Fruit fly (Drosophila melanogaster): ENCODE measurements around the gene comm3.

Gene comm3

DNA sequence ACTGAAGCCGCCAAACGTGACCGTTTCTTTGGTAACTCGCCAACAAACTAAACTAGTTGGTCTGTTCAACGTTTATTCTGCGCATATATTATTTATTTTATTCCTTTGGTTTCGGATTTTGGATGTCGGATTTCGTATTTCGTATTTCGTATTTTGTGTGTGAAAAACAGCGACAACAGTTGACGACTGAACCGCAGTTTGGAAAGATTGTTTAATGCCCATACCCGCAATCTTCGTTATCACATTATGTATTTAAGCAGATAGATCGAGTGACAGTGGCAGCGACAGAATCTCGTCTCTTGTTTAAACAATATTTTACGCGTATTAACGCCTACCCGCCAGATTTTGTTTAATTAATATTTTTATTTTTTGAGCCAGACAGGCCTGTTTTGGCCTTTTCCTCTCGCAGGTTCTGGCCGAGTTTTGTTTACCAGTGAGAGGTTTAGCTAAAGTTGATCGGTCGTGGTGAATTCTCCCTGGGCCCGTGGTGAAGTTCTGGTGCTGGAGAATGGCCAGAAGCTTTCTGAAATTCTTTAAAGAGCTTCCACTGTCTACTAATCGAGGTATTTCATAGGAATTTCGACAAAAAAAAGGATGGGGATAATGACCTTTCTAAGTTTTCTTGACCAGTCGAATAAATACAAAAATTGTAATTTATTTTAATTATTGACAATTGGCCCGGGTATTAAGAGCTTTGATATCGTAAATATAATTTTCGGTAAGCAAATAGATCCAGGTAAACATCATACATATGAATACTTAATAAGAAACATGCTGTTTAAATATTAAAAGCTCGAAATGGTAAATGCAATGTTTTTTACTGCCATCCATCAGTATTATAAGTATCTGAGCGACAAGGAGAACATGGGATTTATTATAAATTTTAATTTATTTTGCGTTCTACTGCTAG, at the start of gene comm3, which contains the start of gene CG43083:
comm3 (minus strand) TSS at position 51 of the 910 bp plus-strand sequence.
CG43083 (plus strand) TSS at position 860 of the 910 bp plus-strand sequence.
- TF ChIP-seq CTCF (optimal IDR thresholded peaks at IDR 0.05) (no peak), CG8478 (optimal IDR thresholded peaks at IDR 0.05) (no peak)

DNA sequence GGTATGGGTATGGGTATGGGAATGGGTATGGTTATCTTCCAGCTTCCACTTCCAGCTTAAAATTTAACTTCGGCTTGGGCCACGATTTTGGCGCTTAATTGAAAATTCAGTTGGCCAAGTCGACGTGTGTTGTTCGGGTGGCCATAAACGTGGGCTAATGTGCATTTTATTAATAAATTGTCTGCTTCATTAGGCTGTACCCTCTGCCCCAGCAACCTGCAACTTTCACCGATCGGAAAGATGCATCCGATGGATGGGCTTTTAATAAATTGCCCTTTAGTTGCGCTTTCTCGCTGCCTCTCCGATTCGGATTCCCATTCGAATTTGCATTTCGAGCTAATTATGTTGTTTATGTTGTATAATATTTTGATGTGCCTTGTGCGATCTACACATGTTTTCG, 47.6 kb upstream of the comm3 start:
- no peak for TF ChIP-seq CTCF (optimal IDR thresholded peaks at IDR 0.05)
- TF ChIP-seq CG8478 (optimal IDR thresholded peaks at IDR 0.05): no peak

DNA sequence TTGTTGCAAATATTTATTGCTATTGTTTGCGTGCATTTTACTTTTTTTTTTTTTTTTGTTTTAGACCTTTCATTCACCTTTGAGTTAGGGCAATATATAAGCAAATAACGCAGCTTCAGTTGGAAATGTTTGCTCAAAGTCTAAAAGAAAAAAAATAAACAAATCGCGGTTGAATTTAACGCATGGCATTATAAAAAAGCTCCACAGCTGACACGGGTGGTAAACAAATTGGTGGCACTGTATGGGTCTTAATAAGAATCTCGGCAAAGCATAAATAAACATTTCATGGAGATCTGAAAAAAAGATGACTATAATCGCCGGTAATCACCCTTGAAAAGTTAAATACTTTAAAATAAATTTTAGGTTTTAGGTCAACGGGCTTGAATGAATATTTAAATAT, 46.8 kb upstream of the comm3 start:
- TF ChIP-seq CG8478 (optimal IDR thresholded peaks at IDR 0.05) (no peak), CTCF (optimal IDR thresholded peaks at IDR 0.05) (no peak)

DNA sequence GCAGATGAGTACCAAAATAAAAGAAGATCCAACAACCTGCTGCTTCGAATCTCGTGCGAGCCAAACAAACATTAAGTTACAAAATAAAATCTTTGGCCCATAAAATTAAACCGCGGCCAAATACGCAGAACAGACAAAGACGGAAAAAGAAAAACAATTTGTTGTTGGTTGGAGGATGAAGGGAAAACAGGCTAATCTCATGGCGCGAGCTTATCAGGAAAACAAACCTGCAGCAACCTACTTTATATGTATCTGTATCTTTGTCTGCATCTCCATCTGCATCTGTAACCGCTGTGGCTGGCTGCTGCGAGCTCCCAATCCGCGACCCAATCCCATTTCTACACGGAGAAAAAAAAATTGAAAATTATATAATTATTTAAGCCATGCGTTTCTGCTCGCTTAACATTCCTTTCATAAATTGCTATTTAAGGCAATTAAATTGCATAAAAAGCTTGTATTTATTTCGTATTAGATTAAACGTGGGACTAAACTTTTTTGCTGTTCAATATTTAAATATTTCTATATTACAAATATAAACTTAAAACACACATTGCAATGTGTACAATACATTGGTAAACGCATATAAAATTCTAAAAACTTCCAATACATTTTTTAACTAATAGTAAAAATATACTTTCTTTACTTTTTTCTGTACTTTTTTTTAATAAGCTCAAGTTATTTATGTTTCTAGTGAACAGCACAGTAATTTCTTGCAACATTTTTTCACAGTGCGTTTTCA, 45.4 kb upstream of the comm3 start:
- TF ChIP-seq CTCF (optimal IDR thresholded peaks at IDR 0.05) (no peak), CG8478 (optimal IDR thresholded peaks at IDR 0.05) (no peak)

DNA sequence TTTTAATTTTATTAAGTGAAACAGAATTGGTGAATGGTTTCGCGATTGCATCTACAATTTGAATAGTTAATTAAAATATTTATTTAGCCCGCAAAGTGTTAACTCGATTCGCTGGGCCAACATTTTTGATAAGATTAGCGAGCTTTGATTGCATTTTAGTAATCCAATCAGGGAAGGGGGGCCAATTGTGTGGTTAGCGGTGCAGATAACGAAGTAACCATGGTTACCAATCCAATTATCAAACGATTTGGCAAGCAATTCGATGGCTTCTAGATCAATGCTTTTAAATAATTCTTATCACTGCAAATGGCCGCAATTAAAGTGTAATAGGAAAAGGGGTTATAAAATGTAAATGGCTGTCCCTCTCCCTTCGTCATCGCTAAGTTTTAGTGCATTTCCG, 44.8 kb upstream of the comm3 start:
- no peak for TF ChIP-seq CTCF (optimal IDR thresholded peaks at IDR 0.05)

DNA sequence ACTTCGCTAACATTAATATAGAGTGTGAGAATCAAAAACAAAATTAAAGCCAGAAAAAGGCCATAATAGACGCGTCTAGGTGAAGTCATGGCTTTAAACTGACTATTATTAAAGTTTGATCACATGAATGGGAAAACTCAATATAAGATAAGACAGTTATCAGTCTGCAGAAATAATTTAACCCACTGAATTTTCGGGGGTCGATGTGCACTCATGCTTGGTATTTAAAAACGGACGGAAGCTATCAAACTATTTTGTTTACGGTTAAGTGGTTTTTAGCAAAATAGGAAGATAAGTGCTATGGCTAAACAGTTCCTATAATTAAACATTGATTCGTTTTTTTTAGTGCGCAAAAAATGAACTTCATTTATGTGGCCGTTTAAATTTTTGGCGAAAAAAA, 44.4 kb upstream of the comm3 start, which contains the start of gene CG34451:
CG34451 (minus strand) TSS at position 101 of the 400 bp plus-strand sequence.
- TF ChIP-seq CG8478 (optimal IDR thresholded peaks at IDR 0.05): no peak

DNA sequence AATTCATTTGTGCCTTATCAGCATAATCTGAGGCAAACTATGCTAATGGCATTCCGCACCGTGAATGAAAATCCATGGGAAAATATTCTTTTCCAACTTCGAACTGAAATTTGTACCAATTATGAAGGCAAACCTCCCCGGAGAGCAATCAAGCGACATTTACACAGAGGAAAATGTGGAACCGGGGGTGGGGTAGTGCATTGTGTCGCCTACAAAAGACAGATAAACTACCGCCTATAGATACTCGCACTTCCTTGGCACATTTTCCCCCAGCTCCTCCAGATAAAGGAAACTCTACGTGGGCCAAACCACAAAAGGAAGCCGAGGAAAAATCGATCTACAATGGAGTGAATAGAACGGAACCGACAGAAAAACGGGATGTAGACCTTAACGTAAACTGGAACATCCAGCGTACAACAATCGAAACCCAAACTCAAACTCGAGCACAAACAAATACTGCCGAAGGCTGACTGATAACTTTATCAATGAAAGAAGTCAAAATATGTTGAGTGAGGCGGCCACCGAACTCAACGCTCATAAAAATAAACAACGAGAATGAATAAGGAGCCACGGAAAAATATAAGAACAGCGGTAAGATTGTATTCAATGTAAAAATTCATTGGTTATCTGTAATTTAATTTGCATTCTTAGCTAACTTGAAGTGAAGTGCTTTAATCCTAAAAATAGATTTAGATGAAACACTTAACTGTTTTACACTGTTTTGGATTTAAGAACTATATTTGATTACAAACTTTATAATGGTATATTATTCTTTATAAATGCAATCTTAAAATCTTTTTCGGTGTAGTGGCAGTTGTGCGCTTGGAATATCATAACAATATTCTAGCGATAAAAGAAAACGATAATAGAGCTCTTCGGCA, 43.4 kb upstream of the comm3 start:
- TF ChIP-seq CTCF (optimal IDR thresholded peaks at IDR 0.05) (no peak), CG8478 (optimal IDR thresholded peaks at IDR 0.05) (no peak)

DNA sequence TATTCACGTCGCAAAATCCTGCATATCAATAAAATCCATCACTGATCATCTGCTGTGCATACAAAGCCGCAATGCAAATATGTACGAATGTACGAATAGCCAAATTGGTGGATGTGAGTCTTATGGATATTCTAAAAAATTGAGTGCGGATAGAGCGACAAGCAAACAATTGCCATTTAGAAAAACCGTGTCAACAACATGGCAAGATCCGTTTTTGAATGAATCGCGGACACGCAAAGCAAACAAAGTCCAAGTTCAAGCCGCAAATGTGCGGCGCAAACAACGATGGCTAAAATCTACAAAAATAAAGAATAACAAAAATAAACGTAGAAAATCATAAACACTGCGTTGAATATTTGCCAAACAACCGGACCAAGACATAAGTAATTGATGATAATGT, 42.0 kb upstream of the comm3 start:
- no peak for TF ChIP-seq CTCF (optimal IDR thresholded peaks at IDR 0.05)
- no peak for TF ChIP-seq CG8478 (optimal IDR thresholded peaks at IDR 0.05)

DNA sequence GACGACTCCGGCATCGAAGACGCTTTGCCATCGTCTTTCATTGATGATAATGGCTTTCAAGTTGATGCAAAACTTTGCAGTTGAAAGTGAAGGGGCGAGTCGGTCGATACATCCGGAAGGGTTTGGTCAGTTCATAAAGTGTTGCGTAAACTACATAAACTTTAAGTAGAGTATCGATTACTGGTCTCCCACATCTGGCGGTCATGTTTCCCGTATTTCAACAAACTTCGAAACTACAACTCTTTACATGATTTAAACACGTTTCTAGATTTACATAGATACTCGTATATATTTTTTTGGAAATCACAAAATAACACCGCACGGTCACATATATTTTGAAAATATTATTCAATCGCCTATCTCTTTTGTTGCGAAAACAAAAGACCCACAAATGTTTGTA, 40.2 kb upstream of the comm3 start, which contains the start of gene CG34452:
CG34452 (minus strand) TSS at position 101 of the 400 bp plus-strand sequence.
- TF ChIP-seq CTCF (optimal IDR thresholded peaks at IDR 0.05): no peak
- TF ChIP-seq CG8478 (optimal IDR thresholded peaks at IDR 0.05): no peak

DNA sequence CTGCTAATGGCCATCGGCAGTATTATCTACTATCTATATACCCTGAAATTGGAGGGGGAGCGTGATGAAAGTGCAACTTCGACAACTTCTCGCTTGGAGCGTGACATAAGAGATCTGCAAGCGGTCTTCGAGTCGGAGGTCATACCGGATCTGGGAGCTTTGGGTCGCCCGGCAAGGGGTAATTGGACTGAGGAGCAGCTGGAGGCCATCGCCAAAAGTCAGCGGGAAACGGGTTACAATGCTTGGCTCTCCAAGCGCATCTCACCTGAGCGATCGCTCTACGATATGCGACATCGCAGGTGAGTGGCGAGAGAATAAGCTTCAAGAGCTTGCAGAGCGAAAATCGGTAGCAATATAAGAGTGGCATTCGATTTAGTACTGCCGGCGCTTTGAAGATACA, 36.5 kb upstream of the comm3 start:
- TF ChIP-seq CG8478 (optimal IDR thresholded peaks at IDR 0.05) (no peak), CTCF (optimal IDR thresholded peaks at IDR 0.05) (no peak)

DNA sequence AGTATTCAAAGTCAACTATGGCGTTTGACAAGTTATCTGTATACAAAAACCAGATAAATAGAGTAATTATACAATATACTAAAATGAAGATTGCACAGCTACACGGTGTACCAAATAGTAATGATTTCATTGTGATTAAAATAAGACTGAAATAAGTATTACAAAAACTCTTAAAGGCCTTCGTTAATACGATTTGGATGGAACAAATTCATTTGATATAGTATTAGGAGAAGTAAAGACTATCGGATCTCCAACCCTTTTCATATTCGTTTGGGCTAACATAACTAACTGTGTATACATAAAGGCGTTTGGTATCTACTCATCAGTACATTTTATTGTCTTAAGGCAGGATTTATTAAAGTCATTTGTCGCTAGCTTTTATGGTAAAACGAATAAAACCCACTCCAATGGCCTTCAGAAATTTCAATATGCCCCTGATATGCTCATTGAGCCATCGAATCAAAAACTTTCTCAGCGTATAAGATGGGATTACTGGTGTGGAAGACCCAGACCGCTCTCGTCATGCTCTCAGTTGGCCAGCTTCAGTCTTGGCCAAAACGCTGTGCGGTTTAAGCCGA, 35.9 kb upstream of the comm3 start, which contains the start of the genes CG7579 and Pgant8:
CG7579 (minus strand) TSS at position 101 of the 578 bp plus-strand sequence.
Pgant8 (plus strand) TSS at position 528 of the 578 bp plus-strand sequence.
- TF ChIP-seq CG8478 (optimal IDR thresholded peaks at IDR 0.05) (no peak), CTCF (optimal IDR thresholded peaks at IDR 0.05) (no peak)

DNA sequence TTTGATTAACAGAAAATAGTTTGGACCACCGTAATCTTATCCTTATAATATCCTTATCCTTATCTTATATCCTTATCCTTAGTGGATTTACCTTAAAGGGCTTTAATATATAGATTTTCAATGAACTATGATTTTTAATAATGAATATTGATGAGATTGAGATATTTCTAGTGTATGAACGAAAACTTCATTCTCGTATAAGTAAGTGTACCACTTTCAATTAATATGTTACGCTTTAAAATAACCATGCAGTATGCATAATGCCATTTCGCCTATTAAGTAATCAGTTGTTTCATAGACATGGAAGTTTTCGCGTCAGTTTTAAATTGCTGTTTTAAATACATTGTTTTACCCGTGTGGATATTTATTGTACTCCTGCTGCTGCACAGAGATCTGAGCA, 31.9 kb upstream of the comm3 start, which contains the start of gene CG7304:
CG7304 (plus strand) TSS at position 301 of the 400 bp plus-strand sequence.
- TF ChIP-seq CTCF (optimal IDR thresholded peaks at IDR 0.05): no peak
- TF ChIP-seq CG8478 (optimal IDR thresholded peaks at IDR 0.05): no peak

DNA sequence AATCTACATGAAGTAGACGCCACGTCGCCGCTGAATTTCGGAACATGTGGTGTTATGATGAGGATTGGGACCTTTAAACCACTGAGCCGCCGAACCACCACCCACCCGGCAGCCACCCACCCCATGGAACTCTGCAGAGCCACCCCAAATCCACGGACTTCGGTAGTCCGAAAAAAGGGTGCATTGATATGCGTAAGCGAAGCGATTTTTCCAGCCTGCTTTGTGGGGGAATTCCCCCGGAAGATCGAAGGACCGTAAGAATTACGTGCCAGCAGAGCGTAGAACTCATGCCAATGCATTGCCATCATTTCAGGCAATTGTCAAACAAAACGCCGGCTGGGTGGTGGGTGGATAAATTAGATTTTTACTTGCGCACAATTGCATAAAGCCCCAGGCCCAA, 30.7 kb upstream of the comm3 start:
- TF ChIP-seq CG8478 (optimal IDR thresholded peaks at IDR 0.05) (no peak), CTCF (optimal IDR thresholded peaks at IDR 0.05) (no peak)

DNA sequence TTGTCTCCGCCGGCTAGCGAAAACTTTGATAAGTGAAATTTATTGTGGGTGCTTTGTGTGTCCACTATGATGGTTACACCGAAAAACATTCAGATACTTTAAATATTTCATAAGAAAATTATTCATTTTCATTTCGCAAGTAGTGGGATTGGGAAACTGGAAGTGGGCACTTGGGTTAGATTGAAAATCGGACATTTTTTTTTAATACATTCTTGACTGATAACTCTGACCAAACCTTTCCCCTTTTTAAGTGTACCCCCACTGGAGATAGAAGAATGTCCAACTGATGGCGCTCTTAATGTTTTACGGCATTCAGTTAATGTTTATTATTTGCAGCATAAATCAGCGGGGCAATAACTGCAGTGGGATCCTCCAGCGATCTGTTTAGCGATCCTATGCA, 30.1 kb upstream of the comm3 start:
- no peak for TF ChIP-seq CG8478 (optimal IDR thresholded peaks at IDR 0.05)
